Worm (Caenorhabditis elegans): Measurements from ENCODE around the gene fbxb-105.

The fbxb-105 gene

DNA sequence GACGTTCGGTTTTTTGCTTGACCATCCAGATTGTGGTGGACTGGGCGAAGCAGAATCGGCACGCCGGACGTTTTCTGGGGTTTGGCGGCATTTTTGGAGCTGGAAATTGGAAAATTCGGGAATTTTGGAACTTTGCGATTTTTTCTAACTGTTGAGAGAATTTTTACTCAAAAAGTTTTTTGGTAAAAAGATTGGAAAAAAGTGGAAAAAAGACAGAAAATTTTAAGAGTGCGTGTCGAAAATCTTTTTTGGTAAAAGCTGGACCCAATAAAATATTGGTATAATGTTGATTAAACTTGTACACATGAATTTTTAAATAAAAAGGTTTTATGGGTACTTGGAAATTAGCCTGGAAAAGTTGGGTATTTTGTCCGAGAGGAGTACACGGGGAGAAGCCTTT is 28.4 kb downstream of the fbxb-105 start, which contains the start of gene T05A8.7:
Gene T05A8.7 (minus strand): TSS at position 101 of the 400 bp plus-strand sequence.
- TF ChIP-seq ceh-83 (GFP tag; optimal IDR thresholded peaks at IDR 0.05) = no peak
- no peak for TF ChIP-seq ceh-39 (tag; optimal IDR thresholded peaks at IDR 0.05)
- TF ChIP-seq ham-2 (GFP tag; optimal IDR thresholded peaks at IDR 0.05) = no peak
- TF ChIP-seq nhr-237 (tag; optimal IDR thresholded peaks at IDR 0.05) = no peak
- no peak for TF ChIP-seq tbx-8 (GFP tag; optimal IDR thresholded peaks at IDR 0.05)
- no peak for TF ChIP-seq sem-2 (GFP tag; optimal IDR thresholded peaks at IDR 0.05)

DNA sequence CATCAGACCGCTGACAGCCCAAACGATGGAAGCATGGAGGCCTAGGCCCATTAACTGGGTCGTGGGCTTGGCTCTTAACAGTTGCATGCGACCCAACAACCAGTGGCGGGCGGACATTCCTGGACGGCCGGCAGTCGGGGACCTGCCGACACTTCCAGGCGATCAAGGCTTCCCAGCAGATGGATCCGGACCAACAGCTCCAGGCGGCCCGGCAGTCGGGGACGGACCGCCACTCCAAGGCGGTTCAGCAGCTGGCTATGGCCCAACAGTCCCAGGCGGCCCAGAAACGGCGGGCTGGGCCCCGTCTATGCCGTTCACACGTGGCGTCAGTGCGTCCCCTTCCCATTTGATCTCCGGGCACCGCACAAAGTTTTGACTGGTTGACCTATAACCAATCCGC is 29.3 kb downstream of the fbxb-105 start:
- TF ChIP-seq nhr-237 (tag; optimal IDR thresholded peaks at IDR 0.05) (no peak), zip-8 (tag; optimal IDR thresholded peaks at IDR 0.05) (no peak), ceh-39 (tag; optimal IDR thresholded peaks at IDR 0.05) (no peak), ham-2 (GFP tag; optimal IDR thresholded peaks at IDR 0.05) (no peak)

DNA sequence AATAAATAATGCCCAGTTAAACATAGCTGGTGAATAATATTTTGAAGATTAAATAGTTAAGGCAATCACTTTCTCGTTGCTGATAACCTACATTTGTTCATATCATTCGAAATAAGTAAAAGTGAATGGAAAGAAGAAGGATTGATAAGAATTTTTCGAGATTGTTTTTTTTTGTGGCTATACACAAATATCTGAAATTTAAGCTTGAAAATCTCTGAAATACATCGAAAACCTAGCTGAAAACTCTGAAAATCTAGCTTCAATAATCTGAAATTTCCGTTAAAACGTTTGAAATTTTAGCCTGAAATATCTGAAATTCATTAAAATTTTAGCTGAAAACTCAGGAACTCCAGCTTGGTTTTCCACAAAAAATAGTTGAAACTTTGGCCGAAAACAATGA is 31.1 kb downstream of the fbxb-105 start, which contains the start of gene T05A8.6:
Gene T05A8.6 (minus strand): TSS at position 101 of the 400 bp plus-strand sequence.
- TF ChIP-seq nhr-237 (tag; optimal IDR thresholded peaks at IDR 0.05) = no peak
- no peak for TF ChIP-seq lin-32 (GFP tag; optimal IDR thresholded peaks at IDR 0.05)
- TF ChIP-seq ceh-83 (GFP tag; optimal IDR thresholded peaks at IDR 0.05) = no peak
- no peak for TF ChIP-seq hlh-1 (tag; optimal IDR thresholded peaks at IDR 0.05)
- no peak for TF ChIP-seq elt-3 (tag; optimal IDR thresholded peaks at IDR 0.05)
- no peak for TF ChIP-seq drap-1 (GFP tag; optimal IDR thresholded peaks at IDR 0.05)
- TF ChIP-seq nhr-2 (tag; optimal IDR thresholded peaks at IDR 0.05) = no peak
- no peak for TF ChIP-seq blmp-1 (tag; optimal IDR thresholded peaks at IDR 0.05)
- no peak for TF ChIP-seq sptf-1 (tag; optimal IDR thresholded peaks at IDR 0.05)
- no peak for TF ChIP-seq flh-1 (GFP tag; optimal IDR thresholded peaks at IDR 0.05)
- no peak for TF ChIP-seq unc-120 (tag; optimal IDR thresholded peaks at IDR 0.05; ENCODE audit: poor library complexity, severe bottlenecking)
- no peak for TF ChIP-seq mab-5 (tag; optimal IDR thresholded peaks at IDR 0.05)
- TF ChIP-seq bed-3 (GFP tag; optimal IDR thresholded peaks at IDR 0.05) = no peak

DNA sequence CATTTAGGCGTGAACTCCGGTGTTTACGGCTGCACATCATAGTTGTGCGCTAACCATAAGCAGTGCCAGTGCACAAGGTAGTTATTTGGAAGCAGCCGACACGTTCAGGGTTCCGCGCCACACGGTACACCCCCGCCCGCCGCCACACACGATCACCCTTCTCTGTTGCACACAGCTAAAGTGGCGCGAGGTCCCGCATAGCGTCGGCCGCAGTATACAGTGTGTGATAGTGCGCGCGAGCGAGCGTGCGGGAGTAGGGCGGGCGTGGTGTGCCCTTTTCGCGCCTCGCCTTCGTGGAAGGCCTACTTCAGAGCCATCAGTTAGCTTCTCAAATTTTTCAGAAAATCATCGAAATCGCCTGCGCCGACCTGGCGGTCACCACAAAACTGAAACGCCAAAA is 33.8 kb downstream of the fbxb-105 start:
- no peak for TF ChIP-seq blmp-1 (tag; optimal IDR thresholded peaks at IDR 0.05)
- TF ChIP-seq elt-1 (tag; optimal IDR thresholded peaks at IDR 0.05; ENCODE audit: borderline replicate concordance, insufficient read depth) = no peak
- TF ChIP-seq unc-39 (tag; optimal IDR thresholded peaks at IDR 0.05) = no peak
- no peak for TF ChIP-seq snpc-4 (tag; optimal IDR thresholded peaks at IDR 0.05)
- TF ChIP-seq ceh-39 (tag; optimal IDR thresholded peaks at IDR 0.05) = no peak
- TF ChIP-seq sem-2 (GFP tag; optimal IDR thresholded peaks at IDR 0.05) = no peak
- TF ChIP-seq ceh-43 (GFP tag; optimal IDR thresholded peaks at IDR 0.05) = no peak
- TF ChIP-seq nhr-28 (tag; optimal IDR thresholded peaks at IDR 0.05) = no peak

DNA sequence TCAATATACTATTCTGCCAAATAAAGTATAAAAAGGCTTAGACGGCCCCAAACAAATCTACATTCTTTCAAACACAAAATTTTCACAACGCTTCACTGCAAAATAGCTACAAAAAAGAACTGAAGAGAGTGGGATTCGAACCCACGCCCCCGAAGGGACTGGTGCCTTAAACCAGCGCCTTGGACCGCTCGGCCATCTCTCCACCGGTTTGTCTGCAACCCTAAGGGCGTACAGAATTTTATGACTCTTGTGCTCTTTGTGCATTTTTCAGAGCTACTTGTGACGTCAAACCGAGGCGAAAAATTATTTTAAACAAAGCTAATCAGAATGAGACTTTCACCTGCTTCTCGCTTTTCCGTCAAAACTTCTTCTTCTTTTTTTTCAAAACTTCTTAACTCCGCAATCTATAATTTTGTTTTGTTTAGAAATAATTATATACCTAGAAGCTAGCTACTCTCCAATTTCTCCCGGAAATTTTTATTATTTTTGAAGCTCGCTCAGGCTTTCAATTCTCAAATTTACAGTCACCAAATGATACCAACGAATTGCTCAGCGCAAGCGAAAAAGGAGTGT is 34.4 kb downstream of the fbxb-105 start, which contains the start of gene T05A8.8:
Gene T05A8.8 (plus strand): TSS at position 523 of the 573 bp plus-strand sequence.
- no peak for TF ChIP-seq pha-4 (tag; optimal IDR thresholded peaks at IDR 0.05)
- TF ChIP-seq ceh-39 (tag; optimal IDR thresholded peaks at IDR 0.05) = no peak
- TF ChIP-seq hlh-1 (tag; optimal IDR thresholded peaks at IDR 0.05) = no peak
- no peak for TF ChIP-seq unc-62 (GFP tag; optimal IDR thresholded peaks at IDR 0.05)
- no peak for TF ChIP-seq drap-1 (GFP tag; optimal IDR thresholded peaks at IDR 0.05)
- no peak for TF ChIP-seq nhr-2 (tag; optimal IDR thresholded peaks at IDR 0.05)
- TF ChIP-seq ham-2 (GFP tag; optimal IDR thresholded peaks at IDR 0.05) = no peak
- TF ChIP-seq unc-120 (tag; optimal IDR thresholded peaks at IDR 0.05; ENCODE audit: poor library complexity, severe bottlenecking) = no peak
- no peak for TF ChIP-seq nhr-237 (tag; optimal IDR thresholded peaks at IDR 0.05)

DNA sequence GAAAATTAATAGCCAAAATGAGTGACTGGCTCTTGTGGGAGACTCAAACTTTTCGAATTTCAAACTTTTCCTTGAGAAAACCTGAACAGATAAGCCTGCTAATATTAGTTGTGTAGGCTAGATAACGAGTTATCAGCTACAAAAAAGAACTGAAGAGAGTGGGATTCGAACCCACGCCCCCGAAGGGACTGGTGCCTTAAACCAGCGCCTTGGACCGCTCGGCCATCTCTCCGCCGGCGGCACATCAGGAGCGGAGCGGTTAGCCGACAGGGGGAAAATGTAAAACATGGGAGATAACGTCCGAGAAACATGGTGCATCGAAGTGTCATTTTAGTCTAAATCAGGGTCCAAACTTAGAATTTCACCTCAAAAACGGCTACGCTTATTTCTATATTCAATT is 35.0 kb downstream of the fbxb-105 start:
- TF ChIP-seq elt-3 (tag; optimal IDR thresholded peaks at IDR 0.05) = no peak
- TF ChIP-seq sem-2 (GFP tag; optimal IDR thresholded peaks at IDR 0.05) = no peak
- TF ChIP-seq M03D4.4 (tag; optimal IDR thresholded peaks at IDR 0.05) = no peak
- no peak for TF ChIP-seq sptf-1 (tag; optimal IDR thresholded peaks at IDR 0.05)
- no peak for TF ChIP-seq nhr-237 (tag; optimal IDR thresholded peaks at IDR 0.05)
- no peak for TF ChIP-seq zip-8 (tag; optimal IDR thresholded peaks at IDR 0.05)
- no peak for TF ChIP-seq tbx-8 (GFP tag; optimal IDR thresholded peaks at IDR 0.05)
- no peak for TF ChIP-seq ceh-43 (GFP tag; optimal IDR thresholded peaks at IDR 0.05)
- TF ChIP-seq unc-39 (tag; optimal IDR thresholded peaks at IDR 0.05) = no peak

DNA sequence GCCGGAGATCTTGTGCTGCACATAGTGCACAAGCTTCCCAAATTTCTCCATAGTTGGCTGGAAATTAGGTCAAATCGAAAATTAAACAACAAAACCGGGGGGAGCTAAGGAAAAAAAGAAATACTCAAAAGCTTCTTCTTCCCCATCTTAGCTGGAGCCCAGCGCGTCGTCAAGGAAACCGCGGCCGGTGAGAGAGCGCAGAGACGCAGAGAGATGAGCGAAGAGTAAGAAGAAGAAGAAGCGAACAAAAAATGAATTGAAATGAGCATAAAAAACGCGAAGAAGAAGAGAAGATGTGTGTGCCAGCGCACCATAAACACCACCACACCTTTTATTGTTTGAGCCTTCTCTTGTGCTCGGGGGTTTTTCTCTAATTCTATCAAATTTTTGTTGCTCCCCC is 35.5 kb downstream of the fbxb-105 start, which contains the start of gene wdr-31:
Gene wdr-31 (minus strand): TSS at position 101 of the 400 bp plus-strand sequence.
- TF ChIP-seq elt-3 (tag; optimal IDR thresholded peaks at IDR 0.05) = no peak
- no peak for TF ChIP-seq zip-8 (tag; optimal IDR thresholded peaks at IDR 0.05)
- no peak for TF ChIP-seq mab-5 (tag; optimal IDR thresholded peaks at IDR 0.05)
- no peak for TF ChIP-seq ceh-43 (GFP tag; optimal IDR thresholded peaks at IDR 0.05)
- no peak for TF ChIP-seq pha-4 (tag; optimal IDR thresholded peaks at IDR 0.05)
- TF ChIP-seq ham-2 (GFP tag; optimal IDR thresholded peaks at IDR 0.05) = no peak
- no peak for TF ChIP-seq tbx-8 (GFP tag; optimal IDR thresholded peaks at IDR 0.05)
- TF ChIP-seq cnd-1 (tag; optimal IDR thresholded peaks at IDR 0.05) = no peak
- TF ChIP-seq sem-2 (GFP tag; optimal IDR thresholded peaks at IDR 0.05) = no peak
- TF ChIP-seq elt-1 (tag; optimal IDR thresholded peaks at IDR 0.05; ENCODE audit: borderline replicate concordance, insufficient read depth) = no peak
